Fruit fly (Drosophila melanogaster) ovary, adult (tissue): Measurements from ENCODE around the gene beat-Ic.

Experiments
- CG17801 ChIP-seq: fragments of 200-800 bp; optimal IDR thresholded peaks from 2 replicates; lab custom pipeline; 2019; ENCODE audit warnings: missing biosample characterization, mild to moderate bottlenecking, missing genetic modification characterization, moderate library complexity; ENCODE audit not compliant: partially characterized antibody

beat-Ic gene

DNA sequence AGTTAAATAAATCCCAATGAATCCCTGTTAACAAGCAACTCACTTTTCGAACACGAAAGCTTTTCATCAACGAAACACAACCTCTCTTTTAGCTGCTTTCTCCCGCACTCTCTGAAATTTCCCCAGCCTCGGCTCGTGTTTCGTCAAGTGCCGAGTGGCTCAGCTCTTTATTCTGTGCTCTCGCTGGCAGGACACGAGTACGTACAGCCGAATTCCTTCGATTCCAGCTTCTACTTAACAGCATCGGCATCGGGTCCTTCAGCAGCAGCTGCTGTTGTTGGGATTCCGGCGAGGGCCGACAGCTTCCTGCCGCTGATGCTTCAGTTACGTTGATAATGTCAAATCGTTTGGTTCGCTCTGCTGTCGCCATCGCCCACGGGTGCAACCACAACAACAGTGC lies at the start of gene beat-Ic:
Gene beat-Ic, plus strand, starts transcription at position 93 of the 400 bp plus-strand sequence.
- no peak for TF ChIP-seq CG17801 (GFP tag; lab: Kevin White, UChicago)

DNA sequence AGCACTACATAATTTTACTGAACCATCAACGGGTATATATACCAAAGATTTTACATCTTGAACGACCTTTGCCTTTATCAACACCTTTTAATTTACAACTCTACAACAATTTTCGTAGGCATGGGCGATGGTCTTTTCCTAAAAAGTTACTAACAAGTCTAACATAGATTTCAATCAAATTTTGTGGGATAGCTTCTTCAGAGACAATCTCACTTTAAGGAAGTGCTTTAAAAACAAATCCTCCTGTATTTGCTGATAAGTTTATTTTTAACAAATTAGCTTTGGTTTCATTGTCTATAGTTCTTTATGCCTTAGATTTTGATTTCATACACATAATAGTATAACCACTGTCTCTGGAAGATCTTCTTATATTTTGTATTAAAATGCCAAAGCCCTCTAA lies 42.5 kb upstream of the beat-Ic start, which contains the start of gene CG18063:
Gene CG18063, plus strand, starts transcription at position 301 of the 400 bp plus-strand sequence.
- no peak for TF ChIP-seq CG17801 (GFP tag; lab: Kevin White, UChicago)

DNA sequence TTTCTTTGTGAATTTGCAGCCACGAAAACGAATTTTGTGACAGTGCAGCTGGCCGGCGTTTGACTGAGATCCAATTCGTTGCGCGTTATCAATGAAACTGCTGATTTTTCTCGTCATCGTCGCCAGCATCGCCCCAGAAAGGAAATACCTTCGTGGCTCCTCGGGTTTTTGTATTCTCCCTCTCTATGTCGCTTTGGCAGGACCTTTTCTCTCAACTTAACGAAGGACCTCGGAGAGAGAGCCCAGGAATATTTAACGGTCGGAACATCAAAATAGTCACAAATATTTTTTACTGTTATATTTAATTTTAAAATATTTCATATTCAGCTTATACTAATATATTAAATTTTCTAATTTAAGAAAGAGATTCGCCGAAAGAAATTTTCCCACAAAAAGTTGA lies 37.8 kb upstream of the beat-Ic start, which contains the start of gene beat-Ib:
Gene beat-Ib, minus strand, starts transcription at position 101 of the 400 bp plus-strand sequence.
- TF ChIP-seq CG17801 (GFP tag; lab: Kevin White, UChicago): no peak

DNA sequence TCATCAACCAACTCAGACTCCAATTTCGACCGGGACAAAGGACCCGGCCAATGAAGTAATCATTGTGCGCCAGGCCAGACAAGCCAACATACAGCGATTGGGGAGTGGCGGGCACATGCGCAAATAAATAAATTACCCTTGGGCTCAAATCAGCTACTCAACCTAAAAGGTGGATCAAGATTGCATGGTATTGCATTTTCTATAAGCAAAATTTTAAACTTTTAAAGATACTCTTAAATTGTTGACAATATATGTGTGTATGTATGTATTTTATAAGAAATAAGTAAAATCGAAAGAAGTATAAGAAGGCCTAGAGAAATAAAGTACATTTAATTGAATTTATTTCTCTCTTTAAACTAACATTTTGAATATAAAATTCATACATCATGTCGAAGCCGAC lies 20.9 kb upstream of the beat-Ic start, which contains the start of gene CG10839:
Gene CG10839, plus strand, starts transcription at position 301 of the 400 bp plus-strand sequence.
- no peak for TF ChIP-seq CG17801 (GFP tag; lab: Kevin White, UChicago)

DNA sequence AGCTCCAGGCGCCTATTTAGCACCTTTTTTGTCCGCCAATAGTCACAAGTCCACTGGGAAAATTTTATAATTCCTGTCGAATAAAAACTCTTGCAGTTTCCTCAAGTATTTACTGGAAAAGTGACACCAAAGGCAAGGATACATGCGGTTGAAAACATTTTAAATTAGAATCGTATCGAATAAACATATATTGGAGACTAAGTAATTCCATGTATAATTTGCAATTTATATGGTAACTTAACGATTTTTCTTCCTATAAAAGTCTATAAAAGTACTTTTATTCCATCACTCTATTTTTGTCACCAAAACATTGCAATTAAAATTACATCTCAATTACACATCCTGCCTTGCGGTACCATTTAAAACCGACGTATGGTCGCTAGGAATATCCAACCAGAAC lies 3.5 kb downstream of the beat-Ic start, which contains the start of gene CG34167:
Gene CG34167, minus strand, starts transcription at position 101 of the 400 bp plus-strand sequence.
- TF ChIP-seq CG17801 (GFP tag; lab: Kevin White, UChicago): no peak

DNA sequence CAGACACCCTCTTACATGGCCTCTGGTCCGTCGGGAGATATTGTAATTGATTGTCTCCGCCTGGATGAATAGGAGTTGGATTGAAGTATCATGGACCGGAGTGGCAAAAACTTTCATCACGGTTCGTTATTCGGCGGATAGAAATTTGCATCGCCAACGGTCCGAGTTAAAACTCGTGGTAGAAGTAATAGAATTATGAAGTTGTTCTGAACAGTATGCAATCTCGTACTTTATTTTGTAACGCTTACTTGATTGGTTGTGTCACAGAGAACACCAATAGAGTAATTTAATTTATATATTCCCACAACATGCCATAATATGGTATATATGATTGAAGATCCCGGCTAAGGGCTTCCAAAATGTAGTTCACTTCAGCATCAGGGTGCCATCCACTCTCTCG lies 3.9 kb downstream of the beat-Ic start, which contains the start of the genes CG13245 and CG43816:
Gene CG13245, plus strand, starts transcription at position 301 of the 400 bp plus-strand sequence.
Gene CG43816, plus strand, starts transcription at position 301 of the 400 bp plus-strand sequence.
- TF ChIP-seq CG17801 (GFP tag; lab: Kevin White, UChicago): no peak

DNA sequence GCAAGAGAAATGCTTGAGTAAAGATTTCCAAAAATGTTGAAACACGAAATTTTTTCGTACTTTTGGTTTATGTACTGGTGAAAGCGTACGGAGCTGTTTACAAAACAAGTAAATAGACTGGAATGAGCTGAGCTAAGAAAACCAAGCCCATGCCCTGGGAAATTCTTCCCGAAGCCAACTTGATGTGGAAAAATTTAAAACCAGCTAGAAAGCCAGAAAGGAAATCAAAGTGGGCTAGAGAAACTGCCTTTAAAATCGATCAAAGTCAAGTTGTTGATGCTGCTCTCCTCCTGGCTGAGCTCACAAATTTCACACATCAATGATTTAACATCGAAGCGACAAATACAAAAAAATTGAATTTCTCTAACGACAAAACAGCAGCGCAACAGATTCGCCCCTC lies 6.1 kb downstream of the beat-Ic start, which contains the start of gene CG31820:
Gene CG31820, minus strand, starts transcription at position 101 of the 400 bp plus-strand sequence.
- no peak for TF ChIP-seq CG17801 (GFP tag; lab: Kevin White, UChicago)

DNA sequence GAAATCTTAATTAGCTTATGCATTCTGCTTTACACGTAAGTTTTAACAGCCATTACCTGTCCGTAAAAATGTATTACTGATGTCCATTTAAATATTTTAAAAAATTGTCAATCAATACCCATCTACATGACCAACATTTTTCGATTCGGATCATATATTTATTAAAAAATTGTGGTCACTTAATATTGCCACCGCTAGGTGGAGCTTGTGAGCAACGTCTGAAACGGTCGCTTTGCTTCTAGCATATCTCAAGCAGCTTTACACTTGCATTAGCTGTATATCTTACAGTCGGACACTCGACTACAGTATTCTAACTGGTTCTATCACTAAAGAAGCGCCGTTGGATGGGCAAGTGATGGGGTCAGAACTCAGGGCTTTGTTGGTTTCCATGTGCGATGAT lies 26.6 kb downstream of the beat-Ic start:
- no peak for TF ChIP-seq CG17801 (GFP tag; lab: Kevin White, UChicago)

DNA sequence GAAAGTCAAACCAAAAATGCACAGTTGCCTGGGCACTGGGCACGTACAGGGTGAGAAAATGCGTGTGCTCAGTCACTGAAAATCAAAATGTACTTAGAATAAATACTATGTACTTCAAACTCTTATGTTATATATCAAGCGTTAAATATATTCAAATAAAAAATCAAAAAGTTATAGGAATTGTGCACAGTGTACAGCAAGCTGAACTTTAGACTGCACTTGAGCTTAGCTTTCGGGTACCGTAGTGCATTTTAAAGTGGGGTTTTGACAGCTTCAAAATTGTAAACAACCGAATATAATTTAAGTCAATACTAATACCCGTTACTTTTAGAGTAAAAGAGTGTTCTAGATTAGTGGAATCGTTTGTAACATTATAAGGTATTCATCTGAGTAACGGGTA lies 40.2 kb downstream of the beat-Ic start:
- peak; percentile 58 for TF ChIP-seq CG17801 (GFP tag; lab: Kevin White, UChicago)

DNA sequence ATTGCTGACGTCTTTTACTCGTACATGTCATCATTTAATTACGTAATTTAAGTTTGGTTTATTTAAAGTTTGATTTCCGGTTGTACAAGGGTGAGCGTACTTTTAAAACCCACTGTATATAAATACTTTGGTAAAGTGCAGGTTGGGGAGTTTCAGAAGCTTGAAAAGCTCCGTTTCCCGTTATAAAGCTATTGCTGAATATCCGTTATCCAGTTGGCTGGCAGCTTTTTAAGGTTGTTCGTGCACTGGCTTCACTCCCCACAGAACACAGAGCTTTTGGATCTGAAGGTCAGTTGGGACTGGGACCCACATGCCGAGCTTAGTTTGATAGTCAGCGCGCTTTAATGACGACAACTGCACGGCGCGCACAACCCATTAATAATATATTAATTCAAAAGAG lies 41.6 kb downstream of the beat-Ic start, which contains the start of the genes BicC and CG45084:
Gene BicC, plus strand, starts transcription at position 321 of the 400 bp plus-strand sequence.
Gene CG45084, plus strand, starts transcription at position 321 of the 400 bp plus-strand sequence.
- no peak for TF ChIP-seq CG17801 (GFP tag; lab: Kevin White, UChicago)

DNA sequence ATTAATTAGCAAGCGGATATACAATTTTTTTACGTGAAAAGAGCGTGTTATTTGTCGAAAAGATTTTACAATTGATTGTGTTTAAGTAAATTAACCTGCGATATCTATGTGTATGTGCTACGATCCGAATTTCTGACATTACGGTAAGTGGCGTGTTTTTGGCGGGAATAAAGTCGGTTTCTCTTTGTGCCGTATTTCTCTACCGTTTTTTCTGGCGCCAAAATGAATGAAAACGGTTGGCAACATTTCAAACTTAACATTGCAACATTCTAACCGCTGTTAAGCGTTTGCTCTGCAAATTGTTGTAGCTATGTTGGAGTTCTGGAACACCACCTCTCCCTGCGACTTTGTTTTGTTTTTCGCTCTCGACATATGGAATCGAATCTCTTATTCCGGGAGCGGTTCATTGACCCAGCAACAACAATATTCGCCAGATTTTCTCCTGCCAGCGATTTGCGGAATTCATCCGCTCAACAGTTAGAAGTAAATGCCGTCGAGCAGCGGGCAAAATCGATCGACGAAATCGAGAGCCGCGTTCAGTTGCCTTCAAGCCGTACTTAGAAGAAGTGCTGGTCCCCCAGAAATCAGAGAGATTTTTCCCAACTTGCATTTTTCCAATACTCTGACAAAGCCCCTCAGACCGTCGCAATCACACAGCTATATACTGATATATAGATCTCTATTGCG lies 42.4 kb downstream of the beat-Ic start:
- no peak for TF ChIP-seq CG17801 (GFP tag; lab: Kevin White, UChicago)

DNA sequence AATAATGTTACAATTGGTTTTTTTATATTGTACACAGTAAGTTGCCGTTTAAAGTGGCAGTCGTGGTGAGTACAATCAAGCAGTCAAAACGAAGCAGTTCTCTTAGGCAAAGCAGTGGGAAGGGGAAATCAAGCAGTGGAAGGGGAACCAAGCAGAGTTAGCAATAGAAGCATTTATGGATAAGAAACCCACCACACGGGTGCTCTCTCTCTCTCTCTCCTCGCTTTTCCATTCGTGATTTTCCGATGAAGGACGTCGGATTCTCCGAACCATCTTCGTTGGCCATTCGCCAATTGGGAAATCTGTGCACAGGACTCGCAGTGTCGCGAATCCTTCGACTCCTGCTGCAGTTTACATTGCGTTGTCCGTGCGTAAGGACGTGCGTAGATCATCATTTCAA lies 49.6 kb downstream of the beat-Ic start, which contains the start of gene beat-Ia:
Gene beat-Ia, plus strand, starts transcription at position 319 of the 400 bp plus-strand sequence.
- TF ChIP-seq CG17801 (GFP tag; lab: Kevin White, UChicago): no peak
